Worm (Caenorhabditis elegans) whole organism, dauer: ENCODE measurements around the gene abu-13.

ENCODE experiments used
- unc-62 ChIP-seq: sonication (generic microtip); optimal IDR thresholded peaks from 2 replicates; lab custom pipeline; 2017; ENCODE audit warnings: missing biosample characterization, missing genetic modification reagents, missing genetic modification characterization

The abu-13 gene

ce11 chrIII:6928725-6929124, 17.0 kb downstream of the abu-13 start, which contains the start of gene flap-1:
Gene flap-1, minus strand, starts transcription at chrIII:6928825.
- TF ChIP-seq unc-62, result no peak

ce11 chrIII:6914840-6915239, 30.9 kb downstream of the abu-13 start:
- TF ChIP-seq unc-62, result no peak

ce11 chrIII:6912381-6912780, 33.3 kb downstream of the abu-13 start, which contains the start of gene pdf-1:
Gene pdf-1, minus strand, starts transcription at chrIII:6912481.
- TF ChIP-seq unc-62, result no peak

ce11 chrIII:6906409-6906808, 39.3 kb downstream of the abu-13 start, which contains the start of gene T07E3.2:
Gene T07E3.2, plus strand, starts transcription at chrIII:6906709.
- no peak for TF ChIP-seq unc-62

- no peak for TF ChIP-seq unc-62
Measured at ce11 chrIII:6904468-6904867, 41.2 kb downstream of the abu-13 start.

ce11 chrIII:6903056-6903977, 42.4 kb downstream of the abu-13 start, which contains the start of the genes brc-2 and T07E3.3:
Gene brc-2, minus strand, starts transcription at chrIII:6903106.
Gene T07E3.3, plus strand, starts transcription at chrIII:6903877.
- TF ChIP-seq unc-62, result no peak

- no peak for TF ChIP-seq unc-62
Measured at ce11 chrIII:6900609-6901008, 45.1 kb downstream of the abu-13 start.

ce11 chrIII:6898518-6898917, 47.2 kb downstream of the abu-13 start:
- TF ChIP-seq unc-62, result no peak

ce11 chrIII:6897587-6898064, 48.1 kb downstream of the abu-13 start, which contains the start of gene T07E3.4:
Gene T07E3.4, plus strand, starts transcription at chrIII:6898014.
- TF ChIP-seq unc-62, result no peak

- TF ChIP-seq unc-62, result no peak
Measured at ce11 chrIII:6895677-6896076, 50.0 kb downstream of the abu-13 start.

- TF ChIP-seq unc-62, result no peak
Measured at ce11 chrIII:6895166-6895565, 50.5 kb downstream of the abu-13 start.
